Worm (Caenorhabditis elegans) whole organism, L4 larva: ENCODE data around the gene sek-3.

Experiments
- F26F4.8 ChIP-seq: fragments of 200-800 bp; sonication (Bioruptor generic); conservative IDR thresholded peaks from 2 replicates; pipeline ENCODE4 v1.3.6; 2022; ENCODE audit warnings: missing genetic modification characterization, missing compliant biosample characterization
- F37D6.2 ChIP-seq: sonication (generic microtip); optimal IDR thresholded peaks from 2 replicates; lab custom pipeline; 2016; ENCODE audit warnings: mild to moderate bottlenecking, missing genetic modification characterization, missing compliant biosample characterization
- F44E2.7 ChIP-seq: fragments of 200-800 bp; sonication (Bioruptor generic); IDR thresholded peaks from 2 replicates; pipeline ENCODE4 v2.1.2; 2022; ENCODE audit warnings: missing genetic modification characterization, missing compliant biosample characterization
- R02D3.7 ChIP-seq: fragments of 150-350 bp; sonication (generic microtip); optimal IDR thresholded peaks from 3 replicates; lab custom pipeline; 2014; ENCODE audit warnings: missing biosample characterization, missing genetic modification characterization
- Y105C5A.15 ChIP-seq: fragments of 200-800 bp; sonication (Bioruptor generic); IDR thresholded peaks from 2 replicates; pipeline ENCODE4 v1.3.6; 2022; ENCODE audit warnings: missing genetic modification characterization, missing compliant biosample characterization
- Y48G9A.11 ChIP-seq: fragments of 200-800 bp; sonication (Bioruptor generic); IDR thresholded peaks from 2 replicates; pipeline ENCODE4 v1.3.6; 2022; ENCODE audit warnings: missing genetic modification reagents, missing genetic modification characterization, missing compliant biosample characterization
- Y75B8A.6 ChIP-seq: fragments of 200-800 bp; sonication (Bioruptor generic); IDR thresholded peaks from 2 replicates; pipeline ENCODE4 v1.3.6; 2022; ENCODE audit warnings: missing genetic modification reagents, missing genetic modification characterization, missing compliant biosample characterization
- aha-1 ChIP-seq: fragments of 150-350 bp; peaks from one replicate; lab custom pipeline; 2014; ENCODE audit warnings: missing biosample characterization, missing genetic modification characterization
- attf-4 ChIP-seq: sonication (generic microtip); optimal IDR thresholded peaks from 3 replicates; lab custom pipeline; 2017; ENCODE audit warnings: missing biosample characterization, missing genetic modification characterization
- ceh-20 ChIP-seq: fragments of 200-800 bp; sonication (Bioruptor generic); IDR thresholded peaks from 2 replicates; pipeline ENCODE4 v1.3.6; 2022; ENCODE audit warnings: missing genetic modification reagents, missing genetic modification characterization, missing compliant biosample characterization
- ceh-28 ChIP-seq: fragments of 150-350 bp; optimal IDR thresholded peaks from 2 replicates; lab custom pipeline; 2014; ENCODE audit warnings: missing biosample characterization, missing genetic modification reagents, missing genetic modification characterization
- ceh-62 ChIP-seq: sonication (generic microtip); optimal IDR thresholded peaks from 2 replicates; lab custom pipeline; 2017; ENCODE audit warnings: missing biosample characterization, missing genetic modification characterization
- ces-1 ChIP-seq: fragments of 150-350 bp; sonication (generic microtip); optimal IDR thresholded peaks from 4 replicates; lab custom pipeline; 2014; ENCODE audit warnings: missing biosample characterization, missing genetic modification reagents, missing genetic modification characterization
- cey-2 ChIP-seq: sonication (generic microtip); optimal IDR thresholded peaks from 3 replicates; lab custom pipeline; 2017; ENCODE audit warnings: missing genetic modification characterization, mild to moderate bottlenecking, missing compliant biosample characterization, antibody characterized with exemption, borderline replicate concordance; ENCODE audit not compliant: insufficient read depth
- daf-12 ChIP-seq: fragments of 150-350 bp; optimal IDR thresholded peaks from 2 replicates; lab custom pipeline; 2014; ENCODE audit warnings: missing biosample characterization, missing genetic modification reagents, missing genetic modification characterization
- daf-16 ChIP-seq, 3 experiments: sonication (generic microtip); optimal IDR thresholded peaks; 2 replicates each; lab custom pipeline; 2016 to 2017; ENCODE audit warnings: missing genetic modification characterization in 3 of 3, missing genetic modification reagents in 3 of 3, mild to moderate bottlenecking in 2 of 3, missing compliant biosample characterization in 2 of 3, missing biosample characterization in 1 of 3, moderate library complexity in 1 of 3
- daf-8 ChIP-seq: fragments of 200-800 bp; sonication (Bioruptor generic); IDR thresholded peaks from 2 replicates; pipeline ENCODE4 v1.3.6; 2022; ENCODE audit warnings: missing genetic modification characterization, missing compliant biosample characterization
- dmd-6 ChIP-seq: fragments of 200-800 bp; sonication (Bioruptor generic); IDR thresholded peaks from 2 replicates; pipeline ENCODE4 v1.3.6; 2022; ENCODE audit warnings: missing genetic modification reagents, missing genetic modification characterization, missing compliant biosample characterization
- dmd-9 ChIP-seq: fragments of 200-800 bp; sonication (Bioruptor generic); IDR thresholded peaks from 2 replicates; pipeline ENCODE4 v1.3.6; 2022; ENCODE audit warnings: missing genetic modification reagents, missing genetic modification characterization, missing compliant biosample characterization
- duxl-1 ChIP-seq: sonication (generic microtip); optimal IDR thresholded peaks from 2 replicates; lab custom pipeline; 2016; ENCODE audit warnings: mild to moderate bottlenecking, missing genetic modification characterization, moderate library complexity, missing compliant biosample characterization; ENCODE audit not compliant: poor library complexity
- dve-1 ChIP-seq: sonication (generic microtip); optimal IDR thresholded peaks from 2 replicates; lab custom pipeline; 2017; ENCODE audit warnings: antibody characterized with exemption, mild to moderate bottlenecking, missing genetic modification characterization, missing compliant biosample characterization; ENCODE audit not compliant: insufficient read depth
- fkh-10 ChIP-seq: fragments of 150-350 bp; optimal IDR thresholded peaks from 2 replicates; lab custom pipeline; 2014; ENCODE audit warnings: missing biosample characterization, missing genetic modification reagents, missing genetic modification characterization
- hif-1 ChIP-seq, 2 experiments: sonication (generic microtip); optimal IDR thresholded peaks; 2 replicates each; lab custom pipeline; 2016 to 2017; ENCODE audit warnings: missing compliant biosample characterization in 2 of 2, missing genetic modification characterization in 2 of 2, missing genetic modification reagents in 2 of 2, missing genotype in 2 of 2, mild to moderate bottlenecking in 1 of 2
- hlh-11 ChIP-seq: fragments of 200-800 bp; sonication (Bioruptor generic); optimal IDR thresholded peaks from 2 replicates; lab custom pipeline; 2018; ENCODE audit warnings: mild to moderate bottlenecking, missing genetic modification characterization, missing compliant biosample characterization
- hlh-30 ChIP-seq: sonication (generic microtip); optimal IDR thresholded peaks from 2 replicates; lab custom pipeline; 2017; ENCODE audit warnings: antibody characterized with exemption, mild to moderate bottlenecking, missing genetic modification characterization, missing compliant biosample characterization; ENCODE audit not compliant: insufficient read depth
- lin-1 ChIP-seq: fragments of 200-800 bp; sonication (Bioruptor generic); IDR thresholded peaks from 2 replicates; pipeline ENCODE4 v1.3.6; 2022; ENCODE audit warnings: missing genetic modification reagents, missing genetic modification characterization, missing compliant biosample characterization
- lin-29 ChIP-seq: fragments of 200-800 bp; sonication (Bioruptor generic); IDR thresholded peaks from 2 replicates; pipeline ENCODE4 v1.3.6; 2022; ENCODE audit warnings: missing genetic modification reagents, missing genetic modification characterization, missing compliant biosample characterization
- lin-39 ChIP-seq: fragments of 150-350 bp; optimal IDR thresholded peaks from 2 replicates; lab custom pipeline; 2014; ENCODE audit warnings: missing biosample characterization, missing genetic modification reagents, missing genetic modification characterization
- mdl-1 ChIP-seq, 2 experiments: fragments of 150-350 bp in 1 of 2; sonication (generic microtip) in 1 of 2; optimal IDR thresholded peaks; 2 replicates each; lab custom pipeline; 2014 to 2017; ENCODE audit warnings: missing biosample characterization in 2 of 2, missing genetic modification characterization in 2 of 2
- mep-1 ChIP-seq: fragments of 150-350 bp; sonication (generic microtip); optimal IDR thresholded peaks from 3 replicates; lab custom pipeline; 2014; ENCODE audit warnings: missing biosample characterization, missing genetic modification characterization
- mxl-3 ChIP-seq: fragments of 200-800 bp; sonication (Bioruptor generic); optimal IDR thresholded peaks from 2 replicates; lab custom pipeline; 2018; ENCODE audit warnings: mild to moderate bottlenecking, missing genetic modification characterization, missing compliant biosample characterization
- nhr-77 ChIP-seq: fragments of 150-350 bp; optimal IDR thresholded peaks from 2 replicates; lab custom pipeline; 2014; ENCODE audit warnings: missing biosample characterization, missing genetic modification characterization
- pha-4 ChIP-seq, 2 experiments: fragments of 150-350 bp in 1 of 2; fragments of 200-800 bp in 1 of 2; sonication (Bioruptor generic) in 1 of 2; IDR thresholded peaks in 1 of 2; optimal IDR thresholded peaks in 1 of 2; 2 replicates each; pipeline versions ENCODE4 v1.3.6 to Lab custom; 2014 to 2022; ENCODE audit warnings: missing genetic modification characterization in 2 of 2, missing genetic modification reagents in 2 of 2, missing biosample characterization in 1 of 2, missing compliant biosample characterization in 1 of 2
- php-3 ChIP-seq: fragments of 200-800 bp; sonication (Bioruptor generic); IDR thresholded peaks from 2 replicates; pipeline ENCODE4 v1.3.6; 2022; ENCODE audit warnings: missing genetic modification reagents, missing genetic modification characterization, missing compliant biosample characterization
- pqm-1 ChIP-seq: sonication (generic microtip); optimal IDR thresholded peaks from 2 replicates; lab custom pipeline; 2017; ENCODE audit warnings: missing biosample characterization, missing genetic modification characterization
- rbr-2 ChIP-seq: sonication (generic microtip); optimal IDR thresholded peaks from 2 replicates; lab custom pipeline; 2016; ENCODE audit warnings: missing genotype, missing genetic modification characterization, missing compliant biosample characterization
- sdz-12 ChIP-seq: fragments of 200-800 bp; sonication (Bioruptor generic); optimal IDR thresholded peaks from 2 replicates; lab custom pipeline; 2018; ENCODE audit warnings: mild to moderate bottlenecking, missing genetic modification characterization, missing compliant biosample characterization
- set-16 ChIP-seq: fragments of 200-800 bp; sonication (Bioruptor generic); IDR thresholded peaks from 2 replicates; pipeline ENCODE4 v1.3.6; 2022; ENCODE audit warnings: missing genetic modification reagents, missing genetic modification characterization, missing compliant biosample characterization
- snpc-4 ChIP-seq: fragments of 150-350 bp; optimal IDR thresholded peaks from 2 replicates; lab custom pipeline; 2014; ENCODE audit warnings: missing biosample characterization, missing genetic modification characterization
- unc-130 ChIP-seq: sonication (generic microtip); optimal IDR thresholded peaks from 2 replicates; lab custom pipeline; 2016; ENCODE audit warnings: missing genetic modification reagents, missing genetic modification characterization, missing compliant biosample characterization
- unc-39 ChIP-seq: sonication (generic microtip); optimal IDR thresholded peaks from 2 replicates; lab custom pipeline; 2017; ENCODE audit warnings: missing biosample characterization, missing genetic modification characterization
- unc-62 ChIP-seq, 3 experiments: fragments of 150-350 bp in 1 of 3; sonication (generic microtip); optimal IDR thresholded peaks in 2 of 3; peaks in 1 of 3; 1 replicate in 1 of 3; 2 replicates in 2 of 3; lab custom pipeline; 2014 to 2017; ENCODE audit warnings: missing biosample characterization in 3 of 3, missing genetic modification characterization in 3 of 3, missing genetic modification reagents in 3 of 3, missing genotype in 1 of 3
- vab-7 ChIP-seq: fragments of 200-800 bp; sonication (Bioruptor generic); IDR thresholded peaks from 2 replicates; pipeline ENCODE4 v1.3.6; 2022; ENCODE audit warnings: missing genetic modification reagents, missing genetic modification characterization, missing compliant biosample characterization
- zip-2 ChIP-seq: fragments of 150-350 bp; optimal IDR thresholded peaks from 2 replicates; lab custom pipeline; 2014; ENCODE audit warnings: missing biosample characterization, missing genetic modification characterization

Gene sek-3

DNA sequence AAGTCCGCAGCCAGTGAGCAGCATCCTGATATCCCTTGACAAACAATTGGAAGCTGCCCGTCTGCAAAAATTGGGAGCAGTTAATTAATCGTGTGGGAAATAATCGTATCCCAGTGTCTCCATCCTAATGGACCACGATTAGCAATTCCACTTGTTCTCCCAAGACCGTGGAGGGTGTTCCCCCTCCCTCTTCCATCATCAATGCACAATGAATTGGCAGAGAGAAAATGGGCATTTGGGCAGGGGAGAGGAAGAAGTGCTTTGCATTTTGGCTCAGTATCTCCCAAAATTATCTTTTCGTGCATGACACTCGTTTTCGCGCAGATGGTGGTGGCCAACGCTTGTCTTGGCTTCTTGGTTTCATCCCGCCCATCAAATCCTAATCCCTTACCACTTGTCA lies 39.6 kb upstream of the sek-3 start:
- TF ChIP-seq F44E2.7 (GFP tag; lab: Robert Waterston, UW) (no peak), unc-62 (GFP tag; optimal IDR thresholded peaks at IDR 0.05 in 1 of 2; lab: Kevin White, UChicago) (peak in 1 of 2 experiments; percentile 64), unc-62 (tag; optimal IDR thresholded peaks at IDR 0.05; lab: Kevin White, UChicago) (no peak)

DNA sequence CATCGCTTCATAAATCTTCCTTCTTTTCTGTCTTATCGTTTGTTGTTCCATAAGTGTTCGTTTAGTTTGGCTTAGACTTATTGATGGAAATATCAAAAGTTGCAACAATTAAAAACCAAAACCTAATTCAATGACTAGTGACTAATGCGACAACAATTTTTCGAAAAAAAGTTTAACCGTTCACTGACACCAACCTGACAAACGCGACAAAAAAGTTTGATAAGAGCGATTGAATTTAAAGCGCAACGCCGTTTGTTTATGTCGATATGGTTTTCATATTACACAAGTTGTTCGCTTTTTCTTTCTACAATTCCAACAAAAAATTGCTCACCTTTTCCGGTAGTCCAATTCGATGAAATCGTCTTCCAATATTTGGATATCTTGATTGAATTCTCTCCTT lies 38.6 kb upstream of the sek-3 start:
- TF ChIP-seq ceh-62, result no peak
- TF ChIP-seq cey-2 (tag; lab: Kevin White, UChicago), result no peak
- no peak for TF ChIP-seq hlh-11
- peak; percentile 30; the same call in 1 of the 2 replicates for TF ChIP-seq dmd-6 (GFP tag; lab: Robert Waterston, UW)
- no peak for TF ChIP-seq sdz-12
- no peak for TF ChIP-seq lin-29 (GFP tag; lab: Robert Waterston, UW)
- no peak for TF ChIP-seq ces-1 (GFP tag; lab: Kevin White, UChicago)
- TF ChIP-seq fkh-10, result no peak
- no peak for TF ChIP-seq daf-8
- no peak for TF ChIP-seq F26F4.8 (GFP tag; lab: Robert Waterston, UW)
- no peak for TF ChIP-seq ceh-28 (tag; lab: Kevin White, UChicago)
- TF ChIP-seq daf-16 (GFP tag; optimal IDR thresholded peaks at IDR 0.05; lab: Kevin White, UChicago), result no peak
- peak; percentile 73 for TF ChIP-seq daf-16 (tag; optimal IDR thresholded peaks at IDR 0.05; lab: Kevin White, UChicago)
- peak; percentile 43 for TF ChIP-seq pqm-1 (tag; lab: Kevin White, UChicago)
- no peak for TF ChIP-seq hif-1 (tag; optimal IDR thresholded peaks at IDR 0.05; lab: Kevin White, UChicago)
- TF ChIP-seq duxl-1 (tag; lab: Kevin White, UChicago), result no peak
- TF ChIP-seq F37D6.2, result no peak
- no peak for TF ChIP-seq unc-130 (GFP tag; lab: Kevin White, UChicago)
- no peak for TF ChIP-seq attf-4 (tag; lab: Kevin White, UChicago)

DNA sequence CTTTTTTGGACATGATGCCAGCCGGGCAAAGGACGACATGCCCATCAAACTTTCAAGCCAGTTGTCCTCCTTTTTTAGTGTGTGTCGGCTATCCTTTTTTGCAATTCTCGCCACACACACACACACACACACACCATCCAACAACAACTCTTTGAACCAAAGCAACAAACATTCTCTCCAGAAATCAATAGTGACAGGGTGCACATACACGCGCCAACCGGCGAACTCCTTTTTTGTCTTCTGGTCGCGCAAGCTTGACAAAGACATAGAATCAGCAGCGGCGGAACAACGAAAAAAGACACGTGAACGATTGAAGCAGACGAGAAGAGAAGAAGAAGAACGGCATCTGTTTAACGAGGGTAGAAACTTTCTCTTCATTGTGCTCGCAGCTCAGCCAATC lies 36.6 kb upstream of the sek-3 start:
- TF ChIP-seq mxl-3 (peak; percentile 8), daf-12 (tag; lab: Kevin White, UChicago) (no peak), aha-1 (tag; lab: Kevin White, UChicago) (peak; percentile 64), snpc-4 (no peak), hlh-30 (tag; lab: Kevin White, UChicago) (peak; percentile 37), rbr-2 (tag; lab: Kevin White, UChicago) (peak; percentile 12), mep-1 (tag; lab: Kevin White, UChicago) (peak; percentile 35), ceh-20 (GFP tag; lab: Robert Waterston, UW) (peak; percentile 26; the same call in 1 of the 2 replicates), F44E2.7 (GFP tag; lab: Robert Waterston, UW) (no peak), mdl-1 (tag; optimal IDR thresholded peaks at IDR 0.05; lab: Kevin White, UChicago) (peak in 1 of 2 experiments; percentile 37)

DNA sequence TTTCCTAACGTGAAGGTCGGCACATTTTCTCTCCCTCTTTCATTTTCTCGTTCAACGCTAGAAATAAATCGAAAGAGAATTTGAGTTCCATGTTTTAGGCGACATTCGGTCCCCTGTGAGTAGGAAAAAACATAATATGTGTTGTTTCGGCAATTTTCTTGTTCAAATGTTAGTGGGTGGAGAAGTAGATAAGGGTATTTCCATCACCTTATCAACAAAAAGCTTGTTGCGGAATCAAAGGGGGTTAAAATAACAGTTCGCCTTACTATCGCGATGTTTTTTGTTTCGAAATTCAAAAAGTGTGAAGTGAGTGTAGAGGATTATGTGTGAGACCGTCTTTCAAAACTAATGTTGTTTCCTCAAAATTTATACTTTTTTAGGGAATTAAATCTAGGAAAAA lies 36.1 kb upstream of the sek-3 start:
- no peak for TF ChIP-seq unc-39 (tag; lab: Kevin White, UChicago)
- no peak for TF ChIP-seq nhr-77 (tag; lab: Kevin White, UChicago)
- TF ChIP-seq attf-4 (tag; lab: Kevin White, UChicago), result no peak
- TF ChIP-seq vab-7, result no peak
- TF ChIP-seq set-16 (GFP tag; lab: Robert Waterston, UW), result no peak
- no peak for TF ChIP-seq zip-2 (tag; lab: Kevin White, UChicago)
- peak in 1 of 2 experiments; percentile 35 for TF ChIP-seq unc-62 (GFP tag; optimal IDR thresholded peaks at IDR 0.05 in 1 of 2; lab: Kevin White, UChicago)
- TF ChIP-seq unc-62 (tag; optimal IDR thresholded peaks at IDR 0.05; lab: Kevin White, UChicago), result no peak
- no peak for TF ChIP-seq Y75B8A.6 (GFP tag; lab: Robert Waterston, UW)
- TF ChIP-seq php-3, result no peak
- TF ChIP-seq lin-1 (GFP tag; lab: Robert Waterston, UW), result no peak
- TF ChIP-seq sdz-12, result no peak
- TF ChIP-seq rbr-2 (tag; lab: Kevin White, UChicago), result no peak
- no peak for TF ChIP-seq pha-4 (GFP tag; IDR thresholded peaks at IDR 0.05; lab: Robert Waterston, UW)
- TF ChIP-seq pha-4 (tag; optimal IDR thresholded peaks at IDR 0.05; lab: Kevin White, UChicago), result no peak
- TF ChIP-seq duxl-1 (tag; lab: Kevin White, UChicago), result no peak
- no peak for TF ChIP-seq unc-130 (GFP tag; lab: Kevin White, UChicago)
- TF ChIP-seq F37D6.2, result no peak
- no peak for TF ChIP-seq lin-39 (tag; lab: Kevin White, UChicago)
- peak; percentile 12 for TF ChIP-seq dve-1 (tag; lab: Kevin White, UChicago)
- no peak for TF ChIP-seq dmd-9 (GFP tag; lab: Robert Waterston, UW)
- TF ChIP-seq R02D3.7 (tag; lab: Kevin White, UChicago), result no peak
- TF ChIP-seq Y48G9A.11 (GFP tag; lab: Robert Waterston, UW), result no peak
- no peak for TF ChIP-seq Y105C5A.15 (GFP tag; lab: Robert Waterston, UW)
- TF ChIP-seq hlh-11, result no peak
